Worm (Caenorhabditis elegans) whole organism, early embryonic: ENCODE measurements around the gene C04A2.15.

Source experiments
- F13C5.2 ChIP-seq: sonication (generic microtip); optimal IDR thresholded peaks from 2 replicates; lab custom pipeline; 2017; ENCODE audit warnings: mild to moderate bottlenecking, missing genetic modification characterization, inconsistent platforms, missing compliant biosample characterization
- aly-1 ChIP-seq: sonication (generic microtip); optimal IDR thresholded peaks from 2 replicates; lab custom pipeline; 2016; ENCODE audit warnings: missing genetic modification characterization, missing compliant biosample characterization
- ama-1 ChIP-seq: fragments of 150-350 bp; optimal IDR thresholded peaks from 2 replicates; lab custom pipeline; 2014
- ceh-13 ChIP-seq: fragments of 200-800 bp; sonication (Bioruptor generic); optimal IDR thresholded peaks from 2 replicates; lab custom pipeline; 2018; ENCODE audit warnings: mild to moderate bottlenecking, missing genetic modification characterization, missing compliant biosample characterization
- ceh-36 ChIP-seq: sonication (generic microtip); optimal IDR thresholded peaks from 2 replicates; lab custom pipeline; 2016; ENCODE audit warnings: missing genetic modification characterization, inconsistent platforms, missing compliant biosample characterization
- ets-7 ChIP-seq: sonication (generic microtip); optimal IDR thresholded peaks from 2 replicates; lab custom pipeline; 2016; ENCODE audit warnings: missing genotype, missing genetic modification characterization, missing compliant biosample characterization
- hmbx-1 ChIP-seq: sonication (generic microtip); optimal IDR thresholded peaks from 2 replicates; lab custom pipeline; 2016; ENCODE audit warnings: mild to moderate bottlenecking, missing genetic modification characterization, missing compliant biosample characterization
- hmg-4 ChIP-seq: fragments of 200-800 bp; sonication (Bioruptor generic); optimal IDR thresholded peaks from 2 replicates; lab custom pipeline; 2018; ENCODE audit warnings: mild to moderate bottlenecking, missing genetic modification characterization, missing compliant biosample characterization
- hnd-1 ChIP-seq: sonication (generic microtip); optimal IDR thresholded peaks from 2 replicates; lab custom pipeline; 2016; ENCODE audit warnings: missing genetic modification characterization, missing compliant biosample characterization
- tbx-11 ChIP-seq: fragments of 200-800 bp; sonication (Bioruptor generic); IDR thresholded peaks from 2 replicates; pipeline ENCODE4 v1.3.6; 2022; ENCODE audit warnings: missing genetic modification characterization, missing compliant biosample characterization
- tra-4 ChIP-seq: sonication (generic microtip); optimal IDR thresholded peaks from 2 replicates; lab custom pipeline; 2017; ENCODE audit warnings: missing genetic modification characterization, missing compliant biosample characterization

DNA sequence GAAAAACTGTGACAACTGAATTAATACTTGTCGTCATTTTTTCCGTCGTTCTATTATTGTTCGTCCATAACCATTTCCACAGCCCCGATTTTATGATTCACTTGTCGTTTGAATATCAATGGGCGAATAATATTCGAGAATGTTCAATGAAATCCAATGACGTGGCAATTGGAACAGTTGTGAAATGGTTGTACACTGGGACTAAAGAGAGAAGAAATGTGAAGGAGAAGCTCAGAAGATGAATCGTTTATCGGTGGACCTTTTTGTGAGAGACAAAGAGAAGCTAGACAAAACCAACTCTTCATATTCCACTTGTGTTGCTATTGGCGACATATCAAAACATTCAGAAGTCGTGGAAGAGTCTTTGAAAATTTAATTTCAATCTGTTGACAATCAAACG, 18.8 kb downstream of the C04A2.15 start, which contains the start of gene clhm-1:
- TF ChIP-seq ceh-36 (tag; lab: Kevin White, UChicago) (no peak), ceh-13 (GFP tag; lab: Kevin White, UChicago) (no peak), ama-1 (lab: Kevin White, UChicago) (no peak), aly-1 (tag; lab: Kevin White, UChicago) (no peak), ets-7 (tag; lab: Kevin White, UChicago) (no peak), hmbx-1 (tag; lab: Kevin White, UChicago) (no peak), hnd-1 (no peak), tra-4 (no peak), F13C5.2 (tag; lab: Kevin White, UChicago) (no peak), hmg-4 (GFP tag; lab: Kevin White, UChicago) (no peak), tbx-11 (GFP tag; lab: Robert Waterston, UW) (no peak)
